Worm (Caenorhabditis elegans): ENCODE data around the gene B0334.13.

B0334.13 gene

ce11 chrII:11537115-11537514 lies 49.0 kb downstream of the B0334.13 start (continued):
- TF ChIP-seq nfya-1 (tag; optimal IDR thresholded peaks at IDR 0.05; ENCODE audit: borderline replicate concordance, insufficient read depth) (no peak), madf-10 (tag; optimal IDR thresholded peaks at IDR 0.05) (no peak), mes-4 (tag; optimal IDR thresholded peaks at IDR 0.05) (no peak), rcor-1 (GFP tag; IDR thresholded peaks at IDR 0.05) (peak; percentile 47; the same call in 1 of the 2 replicates), athp-1 (tag; optimal IDR thresholded peaks at IDR 0.05) (peak; percentile 40), dpl-1 (GFP tag; optimal IDR thresholded peaks at IDR 0.05) (peak; percentile 88), K11D2.4 (GFP tag; IDR thresholded peaks at IDR 0.05) (no peak), nhr-90 (tag; optimal IDR thresholded peaks at IDR 0.05) (no peak), lin-54 (GFP tag; optimal IDR thresholded peaks at IDR 0.05) (peak; percentile 81), sea-2 (GFP tag; IDR thresholded peaks at IDR 0.05) (no peak), tbp1 (GFP tag; optimal IDR thresholded peaks at IDR 0.05) (peak; percentile 59), F23B12.7 (tag; optimal IDR thresholded peaks at IDR 0.05; ENCODE audit: insufficient read depth) (no peak), cebp-1 (GFP tag; IDR thresholded peaks at IDR 0.05) (0 out of 2 replicates have a peak, but pooled peaks have one; percentile 27), cebp-1 (tag; optimal IDR thresholded peaks at IDR 0.05) (no peak), C06A6.2 (GFP tag; conservative IDR thresholded peaks at IDR 0.05) (no peak), zfh-2 (GFP tag; conservative IDR thresholded peaks at IDR 0.05) (peak; percentile 85), attf-6 (GFP tag; IDR thresholded peaks at IDR 0.05) (0 out of 2 replicates have a peak, but pooled peaks have one; percentile 54), ztf-22 (GFP tag; optimal IDR thresholded peaks at IDR 0.05) (no peak), hmg-1.2 (GFP tag; IDR thresholded peaks at IDR 0.05) (peak; percentile 92), hsf-1 (GFP tag; IDR thresholded peaks at IDR 0.05) (peak; percentile 90), F49E8.2 (tag; optimal IDR thresholded peaks at IDR 0.05; ENCODE audit: insufficient read depth) (no peak), B0336.3 (GFP tag; IDR thresholded peaks at IDR 0.05) (peak; percentile 71), F55B11.4 (tag; optimal IDR thresholded peaks at IDR 0.05; ENCODE audit: borderline replicate concordance, insufficient read depth) (no peak), mcd-1 (GFP tag; IDR thresholded peaks at IDR 0.05) (peak; percentile 78), rec-8 (tag; optimal IDR thresholded peaks at IDR 0.05) (no peak), ZK185.1 (tag; optimal IDR thresholded peaks at IDR 0.05; ENCODE audit: poor library complexity, severe bottlenecking) (no peak), pbrm-1 (GFP tag; IDR thresholded peaks at IDR 0.05) (peak; percentile 75; the same call in 1 of the 2 replicates), madf-8 (GFP tag; conservative IDR thresholded peaks at IDR 0.05) (peak; percentile 98), snpc-3.4 (tag; optimal IDR thresholded peaks at IDR 0.05) (peak; percentile 89), ekl-4 (GFP tag; IDR thresholded peaks at IDR 0.05) (peak; percentile 64), nhr-179 (tag; optimal IDR thresholded peaks at IDR 0.05) (no peak), repo-1 (tag; optimal IDR thresholded peaks at IDR 0.05) (no peak), Y53G8AR.9 (GFP tag; conservative IDR thresholded peaks at IDR 0.05) (0 out of 2 replicates have a peak, but pooled peaks have one; percentile 68), egl-18 (GFP tag; IDR thresholded peaks at IDR 0.05) (no peak), hlh-12 (tag; optimal IDR thresholded peaks at IDR 0.05) (no peak), sptf-2 (GFP tag; optimal IDR thresholded peaks at IDR 0.05) (no peak)

- TF ChIP-seq Y56A3A.18 (GFP tag; IDR thresholded peaks at IDR 0.05): no peak
- no peak for TF ChIP-seq madf-8 (GFP tag; conservative IDR thresholded peaks at IDR 0.05)
- TF ChIP-seq F49E8.2 (tag; optimal IDR thresholded peaks at IDR 0.05; ENCODE audit: insufficient read depth): no peak
- no peak for TF ChIP-seq ztf-18 (tag; optimal IDR thresholded peaks at IDR 0.05)
- TF ChIP-seq F23B12.7 (tag; optimal IDR thresholded peaks at IDR 0.05; ENCODE audit: insufficient read depth): no peak
- no peak for TF ChIP-seq tbx-9 (tag; optimal IDR thresholded peaks at IDR 0.05; ENCODE audit: borderline replicate concordance)
- no peak for TF ChIP-seq lsy-27 (tag; optimal IDR thresholded peaks at IDR 0.05; ENCODE audit: borderline replicate concordance, insufficient read depth)
- TF ChIP-seq zfh-2 (GFP tag; conservative IDR thresholded peaks at IDR 0.05): 0 out of 2 replicates have a peak, but pooled peaks have one; percentile 3
- no peak for TF ChIP-seq nfya-1 (tag; optimal IDR thresholded peaks at IDR 0.05; ENCODE audit: borderline replicate concordance, insufficient read depth)
- TF ChIP-seq nfyb-1 (GFP tag; IDR thresholded peaks at IDR 0.05): 0 out of 2 replicates have a peak, but pooled peaks have one; percentile 12
- no peak for TF ChIP-seq F22D6.2 (tag; optimal IDR thresholded peaks at IDR 0.05)
- no peak for TF ChIP-seq hlh-26 (GFP tag; conservative IDR thresholded peaks at IDR 0.05)
- no peak for TF ChIP-seq hsf-1 (GFP tag; IDR thresholded peaks at IDR 0.05)
- no peak for TF ChIP-seq nhr-80 (tag; optimal IDR thresholded peaks at IDR 0.05)
- no peak for TF ChIP-seq ztf-22 (GFP tag; optimal IDR thresholded peaks at IDR 0.05)
- no peak for TF ChIP-seq C06A6.2 (GFP tag; conservative IDR thresholded peaks at IDR 0.05)
- no peak for TF ChIP-seq athp-1 (tag; optimal IDR thresholded peaks at IDR 0.05)
- no peak for TF ChIP-seq F57A8.1 (GFP tag; optimal IDR thresholded peaks at IDR 0.05)
- no peak for TF ChIP-seq rpc-1 (optimal IDR thresholded peaks at IDR 0.05)
- TF ChIP-seq rpc-1 (tag; optimal IDR thresholded peaks at IDR 0.05): no peak
These were observed 49.5 kb downstream of the B0334.13 start for ce11 chrII:11537606-11538016.
